Worm (Caenorhabditis elegans): Measurements from ENCODE around the gene C37E2.10.

ce11 chrX:14161684-14162347, 17.0 kb upstream of the C37E2.10 start, which contains the start of gene lgc-25:
- TF ChIP-seq elt-3 (tag; optimal IDR thresholded peaks at IDR 0.05) (peak in 1 of 6 experiments; percentile 14), unc-86 (tag; optimal IDR thresholded peaks at IDR 0.05) (no peak), mef-2 (tag; optimal IDR thresholded peaks at IDR 0.05) (no peak), zag-1 (tag; optimal IDR thresholded peaks at IDR 0.05) (no peak), egl-27 (tag; optimal IDR thresholded peaks at IDR 0.05) (no peak), lsy-2 (tag; optimal IDR thresholded peaks at IDR 0.05) (no peak), isw-1 (GFP tag; IDR thresholded peaks at IDR 0.05) (no peak), nhr-71 (tag; optimal IDR thresholded peaks at IDR 0.05) (no peak), aly-2 (tag; optimal IDR thresholded peaks at IDR 0.05) (no peak), nhr-11 (tag; optimal IDR thresholded peaks at IDR 0.05) (no peak), nhr-237 (tag; optimal IDR thresholded peaks at IDR 0.05) (no peak)

Measured in whole organism, L1 larva.